Worm (Caenorhabditis elegans): Measurements from ENCODE around the gene ant-1.3.

- no peak for TF ChIP-seq skn-1 (tag; optimal IDR thresholded peaks at IDR 0.05)
- no peak for TF ChIP-seq lin-13 (GFP tag; optimal IDR thresholded peaks at IDR 0.05)
Measured at ce11 chrIV:9682514-9682913, 26.6 kb downstream of the ant-1.3 start, which contains the start of gene ins-7.

All from whole organism, L4 larva.